Worm (Caenorhabditis elegans) whole organism, midembryonic: ENCODE results near the gene str-231.

ENCODE experiments used
- cog-1 ChIP-seq: sonication (generic microtip); optimal IDR thresholded peaks from 2 replicates; lab custom pipeline; 2016; ENCODE audit warnings: missing genetic modification characterization, missing compliant biosample characterization
- flt-1 ChIP-seq: fragments of 200-800 bp; sonication (Bioruptor generic); IDR thresholded peaks from 2 replicates; pipeline ENCODE4 v1.3.6; 2022; ENCODE audit warnings: missing genetic modification characterization, missing compliant biosample characterization
- med-1 ChIP-seq: sonication (generic microtip); optimal IDR thresholded peaks from 2 replicates; lab custom pipeline; 2017; ENCODE audit warnings: missing genetic modification characterization, mild to moderate bottlenecking, missing compliant biosample characterization, antibody characterized with exemption, missing genetic modification reagents; ENCODE audit not compliant: insufficient read depth
- ref-1 ChIP-seq: fragments of 200-800 bp; sonication (Bioruptor generic); conservative IDR thresholded peaks from 2 replicates; pipeline ENCODE4 v1.3.6; 2022; ENCODE audit warnings: missing genetic modification reagents, missing genetic modification characterization, missing compliant biosample characterization
- tab-1 ChIP-seq: fragments of 200-800 bp; sonication (Bioruptor generic); IDR thresholded peaks from 2 replicates; pipeline ENCODE4 v1.3.6; 2022; ENCODE audit warnings: missing genetic modification characterization, missing compliant biosample characterization
- ztf-23 ChIP-seq: fragments of 200-800 bp; sonication (Bioruptor generic); IDR thresholded peaks from 2 replicates; pipeline ENCODE4 v1.3.6; 2022; ENCODE audit warnings: missing genetic modification reagents, missing genetic modification characterization, missing compliant biosample characterization
- ztf-29 ChIP-seq: fragments of 200-800 bp; sonication (Bioruptor generic); IDR thresholded peaks from 2 replicates; pipeline ENCODE4 v1.3.6; 2022; ENCODE audit warnings: missing genetic modification reagents, missing genetic modification characterization, missing compliant biosample characterization

DNA sequence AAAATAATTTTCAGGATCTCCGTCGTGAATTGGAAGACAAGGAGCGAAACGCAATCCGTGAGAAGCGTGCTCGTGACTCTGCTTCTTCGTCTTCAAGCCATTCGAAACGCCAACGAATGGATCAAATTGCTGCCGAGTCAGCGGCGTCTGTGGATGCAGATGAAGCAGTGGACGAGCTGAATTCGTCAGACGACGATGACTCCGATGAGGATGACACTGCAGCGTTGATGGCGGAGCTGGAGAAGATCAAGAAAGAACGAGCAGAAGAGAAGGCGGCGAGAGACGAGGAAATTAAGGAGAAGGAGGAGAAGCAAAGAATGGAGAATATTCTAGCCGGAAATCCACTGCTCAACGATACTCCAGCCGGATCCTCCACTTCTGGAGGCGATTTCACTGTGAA is 16.2 kb upstream of the str-231 start:
- TF ChIP-seq cog-1 (tag; lab: Kevin White, UChicago): no peak
- no peak for TF ChIP-seq ztf-23
- TF ChIP-seq tab-1 (GFP tag; lab: Robert Waterston, UW): no peak
- TF ChIP-seq med-1 (GFP tag; lab: Kevin White, UChicago): no peak
- TF ChIP-seq flt-1 (GFP tag; lab: Robert Waterston, UW): no peak
- no peak for TF ChIP-seq ztf-29 (GFP tag; lab: Robert Waterston, UW)
- no peak for TF ChIP-seq ref-1 (GFP tag; lab: Robert Waterston, UW)
